Fruit fly (Drosophila melanogaster) whole organism, embryonic: Measurements from ENCODE around the gene Acp36DE.

Experiments
- ATbp ChIP-seq: fragments of 200-800 bp; sonication (Bioruptor generic); optimal IDR thresholded peaks from 2 replicates; lab custom pipeline; 2017; ENCODE audit warnings: missing biosample characterization, mild to moderate bottlenecking, missing genetic modification characterization, missing genetic modification reagents
- Ada2b ChIP-seq: fragments of 200-800 bp; sonication (Bioruptor generic); IDR thresholded peaks from 2 replicates; pipeline ENCODE4 v1.3.6; 2022; ENCODE audit warnings: missing biosample characterization, missing genetic modification characterization
- B-H2 ChIP-seq: fragments of 200-800 bp; sonication (Bioruptor generic); optimal IDR thresholded peaks from 2 replicates; lab custom pipeline; 2018; ENCODE audit warnings: missing biosample characterization, mild to moderate bottlenecking, missing genetic modification characterization
- Bdp1 ChIP-seq: fragments of 200-800 bp; sonication (Bioruptor generic); optimal IDR thresholded peaks from 3 replicates; lab custom pipeline; 2016; ENCODE audit warnings: missing biosample characterization, missing genetic modification characterization
- Bgb ChIP-seq: fragments of 200-800 bp; sonication (Bioruptor generic); IDR thresholded peaks from 2 replicates; pipeline ENCODE4 v1.3.6; 2022; ENCODE audit warnings: missing biosample characterization, missing genetic modification characterization; ENCODE audit not compliant: partially characterized antibody
- BtbVII ChIP-seq: fragments of 200-800 bp; sonication (Bioruptor generic); optimal IDR thresholded peaks from 3 replicates; lab custom pipeline; 2017; ENCODE audit warnings: missing biosample characterization, mild to moderate bottlenecking, missing genetic modification characterization
- C15 ChIP-seq: fragments of 200-800 bp; sonication (Bioruptor generic); IDR thresholded peaks from 3 replicates; pipeline ENCODE4 v1.3.6; 2022; ENCODE audit warnings: missing biosample characterization, missing genetic modification characterization
- CG10147 ChIP-seq: fragments of 200-800 bp; sonication (Bioruptor generic); optimal IDR thresholded peaks from 2 replicates; lab custom pipeline; 2019; ENCODE audit warnings: missing biosample characterization, mild to moderate bottlenecking, missing genetic modification characterization, moderate library complexity
- CG10209 ChIP-seq: fragments of 200-800 bp; sonication (Bioruptor generic); optimal IDR thresholded peaks from 3 replicates; lab custom pipeline; 2017; ENCODE audit warnings: missing biosample characterization, mild to moderate bottlenecking, missing genetic modification characterization, missing genetic modification reagents
- CG10431 ChIP-seq: fragments of 200-800 bp; sonication (Bioruptor generic); optimal IDR thresholded peaks from 3 replicates; lab custom pipeline; 2018; ENCODE audit warnings: missing biosample characterization, mild to moderate bottlenecking, missing genetic modification characterization
- CG11398 ChIP-seq: fragments of 200-800 bp; sonication (Bioruptor generic); optimal IDR thresholded peaks from 2 replicates; lab custom pipeline; 2016; ENCODE audit warnings: missing biosample characterization, missing genetic modification characterization
- CG12104 ChIP-seq: fragments of 200-800 bp; sonication (Bioruptor generic); optimal IDR thresholded peaks from 3 replicates; lab custom pipeline; 2016; ENCODE audit warnings: missing biosample characterization, missing genetic modification characterization
- CG1233 ChIP-seq: fragments of 200-800 bp; sonication (Bioruptor generic); optimal IDR thresholded peaks from 4 replicates; lab custom pipeline; 2018; ENCODE audit warnings: missing biosample characterization, mild to moderate bottlenecking, missing genetic modification characterization
- CG1603 ChIP-seq: fragments of 200-800 bp; sonication (Bioruptor generic); optimal IDR thresholded peaks from 2 replicates; lab custom pipeline; 2019; ENCODE audit warnings: missing biosample characterization, mild to moderate bottlenecking, missing genetic modification characterization, moderate library complexity
- CG1792 ChIP-seq: fragments of 200-800 bp; sonication (Bioruptor generic); optimal IDR thresholded peaks from 2 replicates; lab custom pipeline; 2016; ENCODE audit warnings: missing biosample characterization, missing genetic modification characterization
- CG18476 ChIP-seq: fragments of 200-800 bp; sonication (Bioruptor generic); optimal IDR thresholded peaks from 2 replicates; lab custom pipeline; 2016; ENCODE audit warnings: missing biosample characterization, mild to moderate bottlenecking, missing genetic modification characterization
- CG31224 ChIP-seq: fragments of 200-800 bp; sonication (Bioruptor generic); IDR thresholded peaks from 2 replicates; pipeline ENCODE4 v1.3.6; 2022; ENCODE audit warnings: missing biosample characterization, missing genetic modification characterization
- CG31441 ChIP-seq: fragments of 200-800 bp; sonication (Bioruptor generic); IDR thresholded peaks from 2 replicates; pipeline ENCODE4 v1.3.6; 2022; ENCODE audit warnings: missing biosample characterization, missing genetic modification characterization
- CG6765 ChIP-seq: fragments of 200-800 bp; sonication (Bioruptor generic); optimal IDR thresholded peaks from 3 replicates; lab custom pipeline; 2017; ENCODE audit warnings: missing biosample characterization, mild to moderate bottlenecking, missing genetic modification characterization
- CG6791 ChIP-seq: fragments of 200-800 bp; sonication (Bioruptor generic); IDR thresholded peaks from 3 replicates; pipeline ENCODE4 v1.3.6; 2022; ENCODE audit warnings: missing biosample characterization, missing genetic modification characterization; ENCODE audit not compliant: partially characterized antibody
- CG7372 ChIP-seq: fragments of 200-800 bp; sonication (Bioruptor generic); IDR thresholded peaks from 2 replicates; pipeline ENCODE4 v1.3.6; 2022; ENCODE audit warnings: missing biosample characterization, missing genetic modification characterization
- CG7839 ChIP-seq: fragments of 200-800 bp; sonication (Bioruptor generic); optimal IDR thresholded peaks from 3 replicates; lab custom pipeline; 2018; ENCODE audit warnings: missing biosample characterization, mild to moderate bottlenecking, missing genetic modification characterization, moderate library complexity
- CG8359 ChIP-seq: fragments of 200-800 bp; sonication (Bioruptor generic); optimal IDR thresholded peaks from 2 replicates; lab custom pipeline; 2017; ENCODE audit warnings: missing biosample characterization, mild to moderate bottlenecking, missing genetic modification characterization, borderline replicate concordance
- CG9437 ChIP-seq: fragments of 200-800 bp; sonication (Bioruptor generic); optimal IDR thresholded peaks from 2 replicates; lab custom pipeline; 2018; ENCODE audit warnings: missing biosample characterization, mild to moderate bottlenecking, missing genetic modification characterization
- CkIIα-i1 ChIP-seq: fragments of 200-800 bp; sonication (Bioruptor generic); IDR thresholded peaks from 2 replicates; pipeline ENCODE4 v1.3.6; 2022; ENCODE audit warnings: missing biosample characterization, missing genetic modification characterization
- CrebB ChIP-seq: fragments of 200-800 bp; sonication (Bioruptor generic); optimal IDR thresholded peaks from 3 replicates; lab custom pipeline; 2018; ENCODE audit warnings: missing biosample characterization, mild to moderate bottlenecking, missing genetic modification characterization
- Dad ChIP-seq: fragments of 200-800 bp; sonication (Bioruptor generic); optimal IDR thresholded peaks from 3 replicates; lab custom pipeline; 2016; ENCODE audit warnings: missing biosample characterization, missing genetic modification characterization
- E2f1 ChIP-seq: fragments of 200-800 bp; sonication (Bioruptor generic); IDR thresholded peaks from 2 replicates; pipeline ENCODE4 v1.3.6; 2022; ENCODE audit warnings: missing biosample characterization, missing genetic modification characterization
- Fer3 ChIP-seq: fragments of 200-800 bp; sonication (Bioruptor generic); optimal IDR thresholded peaks from 2 replicates; lab custom pipeline; 2018; ENCODE audit warnings: missing biosample characterization, mild to moderate bottlenecking, missing genetic modification characterization, moderate library complexity
- HmgD ChIP-seq: fragments of 200-800 bp; sonication (Bioruptor generic); optimal IDR thresholded peaks from 3 replicates; lab custom pipeline; 2016; ENCODE audit warnings: missing biosample characterization, missing genetic modification characterization
- Hr51 ChIP-seq, 2 experiments: fragments of 200-800 bp; sonication (Bioruptor generic); optimal IDR thresholded peaks; 2 replicates in 1 of 2; 3 replicates in 1 of 2; lab custom pipeline; 2016 to 2018; ENCODE audit warnings: missing biosample characterization in 2 of 2, missing genetic modification characterization in 2 of 2, mild to moderate bottlenecking in 1 of 2, moderate library complexity in 1 of 2
- Pdp1 ChIP-seq, 2 experiments: fragments of 200-800 bp; sonication (Bioruptor generic); optimal IDR thresholded peaks; 3 replicates each; lab custom pipeline; 2016; ENCODE audit warnings: missing biosample characterization in 2 of 2, missing genetic modification characterization in 2 of 2, mild to moderate bottlenecking in 1 of 2, moderate library complexity in 1 of 2
- Ssrp ChIP-seq: fragments of 200-800 bp; sonication (Bioruptor generic); optimal IDR thresholded peaks from 2 replicates; lab custom pipeline; 2018; ENCODE audit warnings: missing biosample characterization, mild to moderate bottlenecking, missing genetic modification characterization, moderate library complexity
- ase ChIP-seq: fragments of 200-800 bp; sonication (Bioruptor generic); IDR thresholded peaks from 3 replicates; pipeline ENCODE4 v1.3.6; 2022; ENCODE audit warnings: missing biosample characterization, missing genetic modification characterization
- corto ChIP-seq: fragments of 200-800 bp; sonication (Bioruptor generic); optimal IDR thresholded peaks from 2 replicates; lab custom pipeline; 2016; ENCODE audit warnings: missing biosample characterization, mild to moderate bottlenecking, missing genetic modification characterization, moderate library complexity
- dan ChIP-seq: fragments of 200-800 bp; sonication (Bioruptor generic); IDR thresholded peaks from 2 replicates; pipeline ENCODE4 v1.3.6; 2022; ENCODE audit warnings: missing biosample characterization, missing genetic modification characterization
- ewg ChIP-seq: fragments of 200-800 bp; sonication (Bioruptor generic); optimal IDR thresholded peaks from 3 replicates; lab custom pipeline; 2017; ENCODE audit warnings: mild to moderate bottlenecking, missing biosample characterization, missing genetic modification reagents, missing genetic modification characterization
- fd64A ChIP-seq: fragments of 200-800 bp; sonication (Bioruptor generic); optimal IDR thresholded peaks from 3 replicates; lab custom pipeline; 2018; ENCODE audit warnings: missing biosample characterization, mild to moderate bottlenecking, missing genetic modification characterization
- gro ChIP-seq: fragments of 200-800 bp; sonication (Bioruptor generic); optimal IDR thresholded peaks from 2 replicates; lab custom pipeline; 2016; ENCODE audit warnings: missing biosample characterization, missing genetic modification characterization
- jumu ChIP-seq: fragments of 200-800 bp; sonication (Bioruptor generic); optimal IDR thresholded peaks from 3 replicates; lab custom pipeline; 2016; ENCODE audit warnings: missing biosample characterization, missing genetic modification characterization
- nau ChIP-seq: fragments of 200-800 bp; sonication (Bioruptor generic); optimal IDR thresholded peaks from 3 replicates; lab custom pipeline; 2017; ENCODE audit warnings: missing biosample characterization, mild to moderate bottlenecking, missing genetic modification characterization, missing genetic modification reagents
- odd ChIP-seq: fragments of 200-800 bp; sonication (Bioruptor generic); optimal IDR thresholded peaks from 2 replicates; lab custom pipeline; 2017; ENCODE audit warnings: missing biosample characterization, mild to moderate bottlenecking, missing genetic modification characterization
- pho ChIP-seq: fragments of 200-800 bp; sonication (Bioruptor generic); optimal IDR thresholded peaks from 2 replicates; lab custom pipeline; 2016; ENCODE audit warnings: missing biosample characterization, missing genetic modification characterization
- schlank ChIP-seq: fragments of 200-800 bp; sonication (Bioruptor generic); optimal IDR thresholded peaks from 2 replicates; lab custom pipeline; 2018; ENCODE audit warnings: missing biosample characterization, mild to moderate bottlenecking, missing genetic modification characterization
- sd ChIP-seq: fragments of 200-800 bp; sonication (Bioruptor generic); optimal IDR thresholded peaks from 3 replicates; lab custom pipeline; 2018; ENCODE audit warnings: missing biosample characterization, mild to moderate bottlenecking, missing genetic modification characterization, moderate library complexity
- seq ChIP-seq: fragments of 200-800 bp; sonication (Bioruptor generic); IDR thresholded peaks from 2 replicates; pipeline ENCODE4 v1.3.6; 2022; ENCODE audit warnings: missing biosample characterization, missing genetic modification characterization
- sob ChIP-seq: fragments of 200-800 bp; sonication (Bioruptor generic); IDR thresholded peaks from 2 replicates; pipeline ENCODE4 v1.3.6; 2022; ENCODE audit warnings: missing biosample characterization, missing genetic modification characterization
- tin ChIP-seq: fragments of 200-800 bp; sonication (Bioruptor generic); optimal IDR thresholded peaks from 3 replicates; lab custom pipeline; 2016; ENCODE audit warnings: missing biosample characterization, missing genetic modification characterization
- tll ChIP-seq, 2 experiments: fragments of 200-800 bp in 1 of 2; fragments of >200 bp in 1 of 2; sonication (Bioruptor generic) in 1 of 2; optimal IDR thresholded peaks; 2 replicates each; lab custom pipeline; 2017 to 2019; ENCODE audit warnings: missing biosample characterization in 2 of 2, missing genetic modification characterization in 2 of 2, mild to moderate bottlenecking in 1 of 2, moderate library complexity in 1 of 2
- tna ChIP-seq: fragments of 200-800 bp; sonication (Bioruptor generic); IDR thresholded peaks from 2 replicates; pipeline ENCODE4 v1.3.6; 2022; ENCODE audit warnings: missing biosample characterization, missing genetic modification characterization; ENCODE audit not compliant: partially characterized antibody

The Acp36DE gene

DNA sequence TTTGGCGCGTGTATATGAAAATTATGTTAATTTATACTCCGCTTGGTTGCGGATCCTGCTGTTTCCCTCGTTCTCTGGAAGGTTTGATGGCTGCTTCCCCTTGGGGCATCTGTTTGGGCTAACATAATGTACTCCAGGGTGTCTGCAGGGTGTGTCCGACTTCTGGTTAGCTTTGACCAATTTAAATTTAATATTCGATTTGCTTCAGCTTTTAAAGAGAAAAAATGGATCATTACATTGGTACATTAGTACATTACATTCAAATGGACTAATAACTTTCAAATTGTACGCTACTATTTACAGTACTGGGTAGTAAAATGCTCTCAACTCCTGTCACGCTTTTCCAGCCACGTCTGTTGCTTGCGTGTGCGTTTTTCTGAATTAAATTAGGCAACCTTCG, 18.3 kb upstream of the Acp36DE start (continued):
- no peak for TF ChIP-seq CG8359
- TF ChIP-seq Bdp1 (GFP tag; lab: Kevin White, UChicago) = no peak
- no peak for TF ChIP-seq CG1233
- TF ChIP-seq CG31441 (GFP tag; lab: Robert Waterston, UW) = peak; percentile 54; the same call in 1 of the 2 replicates
- TF ChIP-seq Ssrp (tag; lab: Kevin White, UChicago) = peak; percentile 16
- TF ChIP-seq CG10209 (GFP tag; lab: Kevin White, UChicago) = peak; percentile 54
- no peak for TF ChIP-seq CG6765 (GFP tag; lab: Kevin White, UChicago)
- TF ChIP-seq CkIIα-i1 = no peak
- peak; percentile 15 for TF ChIP-seq BtbVII (GFP tag; lab: Kevin White, UChicago)
- TF ChIP-seq C15 (GFP tag; lab: Robert Waterston, UW) = no peak
- TF ChIP-seq CG1792 (GFP tag; lab: Kevin White, UChicago) = no peak
- TF ChIP-seq pho (GFP tag; lab: Kevin White, UChicago) = peak; percentile 14
- TF ChIP-seq CrebB (tag; lab: Kevin White, UChicago) = no peak
- no peak for TF ChIP-seq CG11398 (GFP tag; lab: Kevin White, UChicago)
- TF ChIP-seq tna (GFP tag; lab: Robert Waterston, UW) = no peak
- no peak for TF ChIP-seq schlank (tag; lab: Kevin White, UChicago)
- no peak for TF ChIP-seq seq (GFP tag; lab: Robert Waterston, UW)
- peak; percentile 39; the same call in 1 of the 3 replicates for TF ChIP-seq ase
- TF ChIP-seq E2f1 (GFP tag; lab: Robert Waterston, UW) = peak; percentile 30; the same call in 1 of the 2 replicates
- no peak for TF ChIP-seq odd
- peak in 1 of 2 experiments; percentile 72 for TF ChIP-seq Hr51 (GFP tag; optimal IDR thresholded peaks at IDR 0.05; lab: Kevin White, UChicago)
- TF ChIP-seq jumu (GFP tag; lab: Kevin White, UChicago) = no peak
- TF ChIP-seq CG9437 = no peak
- TF ChIP-seq corto (GFP tag; lab: Kevin White, UChicago) = no peak
- TF ChIP-seq ATbp (GFP tag; lab: Kevin White, UChicago) = peak; percentile 30
- no peak for TF ChIP-seq sd (tag; lab: Kevin White, UChicago)
- peak in 1 of 2 experiments; percentile 40 for TF ChIP-seq Pdp1 (GFP tag; optimal IDR thresholded peaks at IDR 0.05; lab: Kevin White, UChicago)
- TF ChIP-seq Ada2b (GFP tag; lab: Robert Waterston, UW) = no peak
- TF ChIP-seq Dad (GFP tag; lab: Kevin White, UChicago) = peak; percentile 16
- no peak for TF ChIP-seq B-H2
- peak; percentile 30 for TF ChIP-seq gro (GFP tag; lab: Kevin White, UChicago)
- TF ChIP-seq CG10431 = no peak
- TF ChIP-seq CG12104 (GFP tag; lab: Kevin White, UChicago) = no peak
- peak; percentile 2 for TF ChIP-seq ewg (GFP tag; lab: Kevin White, UChicago)
- peak; percentile 5 for TF ChIP-seq CG10147 (GFP tag; lab: Kevin White, UChicago)
- TF ChIP-seq sob = peak; percentile 54
- peak; percentile 71 for TF ChIP-seq CG1603 (tag; lab: Kevin White, UChicago)
- TF ChIP-seq CG7839 (tag; lab: Kevin White, UChicago) = peak; percentile 57
- TF ChIP-seq tin (GFP tag; lab: Kevin White, UChicago) = peak; percentile 11
- no peak for TF ChIP-seq CG7372 (GFP tag; lab: Robert Waterston, UW)
- TF ChIP-seq CG18476 (GFP tag; lab: Kevin White, UChicago) = no peak
- TF ChIP-seq Bgb (GFP tag; lab: Robert Waterston, UW) = no peak
- TF ChIP-seq fd64A (GFP tag; lab: Kevin White, UChicago) = no peak
- TF ChIP-seq Fer3 (tag; lab: Kevin White, UChicago) = peak; percentile 56
- TF ChIP-seq CG6791 (GFP tag; lab: Robert Waterston, UW) = no peak
- TF ChIP-seq dan (GFP tag; lab: Robert Waterston, UW) = no peak
- no peak for TF ChIP-seq tll (GFP tag; optimal IDR thresholded peaks at IDR 0.05; lab: Kevin White, UChicago)
- TF ChIP-seq CG31224 = no peak
- no peak for TF ChIP-seq HmgD (GFP tag; lab: Kevin White, UChicago)
- TF ChIP-seq nau (GFP tag; lab: Kevin White, UChicago) = peak; percentile 10
